Fruit fly (Drosophila melanogaster) whole organism, pupa: Measurements from ENCODE around the gene Kr-h2.

Experiments used
- CG12605 ChIP-seq: fragments of 200-800 bp; sonication (Bioruptor generic); IDR thresholded peaks from 2 replicates; pipeline ENCODE4 v1.3.6; 2022; ENCODE audit warnings: missing biosample characterization, missing genetic modification characterization
- CG14655 ChIP-seq: fragments of 200-800 bp; sonication (Bioruptor generic); optimal IDR thresholded peaks from 3 replicates; lab custom pipeline; 2017; ENCODE audit warnings: mild to moderate bottlenecking, missing biosample characterization, missing genetic modification reagents, missing genetic modification characterization
- CG8159 ChIP-seq: fragments of 200-800 bp; sonication (Bioruptor generic); optimal IDR thresholded peaks from 3 replicates; lab custom pipeline; 2018; ENCODE audit warnings: missing biosample characterization, mild to moderate bottlenecking, missing genetic modification characterization, moderate library complexity
- D1 ChIP-seq: fragments of 200-800 bp; sonication (Bioruptor generic); optimal IDR thresholded peaks from 2 replicates; lab custom pipeline; 2018; ENCODE audit warnings: missing biosample characterization, mild to moderate bottlenecking, missing genetic modification characterization, moderate library complexity

- TF ChIP-seq CG12605 (GFP tag; lab: Robert Waterston, UW) (no peak), D1 (no peak), CG14655 (no peak), CG8159 (tag; lab: Kevin White, UChicago) (no peak)
Measured at dm6 chr2L:6109313-6109847, 38.6 kb downstream of the Kr-h2 start.
